Worm (Caenorhabditis elegans) whole organism, L2 larva: ENCODE data around the gene ddr-2.

Experiments
- R02D3.7 ChIP-seq: fragments of 150-350 bp; optimal IDR thresholded peaks from 2 replicates; lab custom pipeline; 2014; ENCODE audit warnings: missing biosample characterization, missing genetic modification characterization
- Y55F3AM.14 ChIP-seq: fragments of 200-800 bp; sonication (Bioruptor generic); optimal IDR thresholded peaks from 2 replicates; lab custom pipeline; 2018; ENCODE audit warnings: mild to moderate bottlenecking, missing genetic modification characterization, missing compliant biosample characterization
- blmp-1 ChIP-seq: sonication (generic microtip); optimal IDR thresholded peaks from 2 replicates; lab custom pipeline; 2017; ENCODE audit warnings: missing genetic modification characterization, mild to moderate bottlenecking, missing compliant biosample characterization, antibody characterized with exemption, moderate library complexity; ENCODE audit not compliant: insufficient read depth
- ceh-16 ChIP-seq: fragments of 150-350 bp; optimal IDR thresholded peaks from 2 replicates; lab custom pipeline; 2014; ENCODE audit warnings: missing biosample characterization, missing genetic modification characterization
- ceh-82 ChIP-seq: fragments of 150-350 bp; optimal IDR thresholded peaks from 2 replicates; lab custom pipeline; 2014; ENCODE audit warnings: missing biosample characterization, missing genetic modification characterization
- crh-2 ChIP-seq: sonication (generic microtip); optimal IDR thresholded peaks from 2 replicates; lab custom pipeline; 2017; ENCODE audit warnings: missing biosample characterization, missing genetic modification characterization
- elt-3 ChIP-seq: sonication (generic microtip); optimal IDR thresholded peaks from 2 replicates; lab custom pipeline; 2017; ENCODE audit warnings: missing biosample characterization, missing genetic modification characterization
- fos-1 ChIP-seq: fragments of 150-350 bp; optimal IDR thresholded peaks from 2 replicates; lab custom pipeline; 2014; ENCODE audit warnings: missing biosample characterization, missing genetic modification characterization
- lin-11 ChIP-seq: fragments of 150-350 bp; sonication (generic microtip); optimal IDR thresholded peaks from 2 replicates; lab custom pipeline; 2014; ENCODE audit warnings: missing biosample characterization, missing genetic modification characterization, inconsistent platforms, mixed read lengths
- lin-13 ChIP-seq: fragments of 150-350 bp; optimal IDR thresholded peaks from 2 replicates; lab custom pipeline; 2014; ENCODE audit warnings: missing biosample characterization, missing genetic modification reagents, missing genetic modification characterization
- lsy-2 ChIP-seq, 2 experiments: fragments of 150-350 bp in 1 of 2; sonication (generic microtip) in 1 of 2; optimal IDR thresholded peaks; 2 replicates each; lab custom pipeline; 2014 to 2017; ENCODE audit warnings: missing biosample characterization in 2 of 2, missing genetic modification characterization in 2 of 2
- mab-5 ChIP-seq: fragments of 150-350 bp; optimal IDR thresholded peaks from 2 replicates; lab custom pipeline; 2014; ENCODE audit warnings: missing biosample characterization, missing genetic modification characterization
- mdl-1 ChIP-seq, 2 experiments: fragments of 150-350 bp in 1 of 2; sonication (generic microtip) in 1 of 2; optimal IDR thresholded peaks; 2 replicates each; lab custom pipeline; 2017; ENCODE audit warnings: missing biosample characterization in 2 of 2, missing genetic modification characterization in 2 of 2
- nhr-10 ChIP-seq: sonication (generic microtip); optimal IDR thresholded peaks from 2 replicates; lab custom pipeline; 2017; ENCODE audit warnings: missing biosample characterization, missing genetic modification characterization
- nhr-12 ChIP-seq: fragments of 150-350 bp; optimal IDR thresholded peaks from 2 replicates; lab custom pipeline; 2014; ENCODE audit warnings: missing biosample characterization, missing genetic modification characterization
- nhr-21 ChIP-seq: fragments of 150-350 bp; optimal IDR thresholded peaks from 2 replicates; lab custom pipeline; 2014; ENCODE audit warnings: missing biosample characterization, missing genetic modification characterization
- nhr-23 ChIP-seq: fragments of 150-350 bp; optimal IDR thresholded peaks from 2 replicates; lab custom pipeline; 2014; ENCODE audit warnings: missing biosample characterization, missing genetic modification reagents, missing genetic modification characterization
- nhr-237 ChIP-seq: fragments of 150-350 bp; optimal IDR thresholded peaks from 2 replicates; lab custom pipeline; 2014; ENCODE audit warnings: missing biosample characterization, missing genetic modification characterization
- nhr-6 ChIP-seq: fragments of 150-350 bp; optimal IDR thresholded peaks from 2 replicates; lab custom pipeline; 2014; ENCODE audit warnings: missing biosample characterization, missing genetic modification characterization
- nhr-77 ChIP-seq: fragments of 150-350 bp; optimal IDR thresholded peaks from 2 replicates; lab custom pipeline; 2014; ENCODE audit warnings: missing biosample characterization, missing genetic modification characterization
- peb-1 ChIP-seq: fragments of 150-350 bp; optimal IDR thresholded peaks from 2 replicates; lab custom pipeline; 2014; ENCODE audit warnings: missing biosample characterization, missing genetic modification characterization
- sem-4 ChIP-seq: fragments of 150-350 bp; optimal IDR thresholded peaks from 2 replicates; lab custom pipeline; 2014; ENCODE audit warnings: missing biosample characterization, missing genetic modification reagents, missing genetic modification characterization
- skn-1 ChIP-seq: sonication (generic microtip); optimal IDR thresholded peaks from 2 replicates; lab custom pipeline; 2017; ENCODE audit warnings: missing biosample characterization, missing genetic modification characterization
- sma-9 ChIP-seq, 2 experiments: fragments of 150-350 bp in 1 of 2; sonication (generic microtip) in 1 of 2; optimal IDR thresholded peaks; 2 replicates each; lab custom pipeline; 2014 to 2016; ENCODE audit warnings: missing genetic modification characterization in 2 of 2, mild to moderate bottlenecking in 1 of 2, missing biosample characterization in 1 of 2, missing compliant biosample characterization in 1 of 2, missing genetic modification reagents in 1 of 2, moderate library complexity in 1 of 2
- snpc-4 ChIP-seq: fragments of 150-350 bp; optimal IDR thresholded peaks from 2 replicates; lab custom pipeline; 2014; ENCODE audit warnings: missing biosample characterization, missing genetic modification characterization
- unc-55 ChIP-seq: fragments of 150-350 bp; sonication (generic microtip); optimal IDR thresholded peaks from 3 replicates; lab custom pipeline; 2014; ENCODE audit warnings: missing biosample characterization, missing genetic modification reagents, missing genetic modification characterization
- unc-62 ChIP-seq: fragments of 150-350 bp; optimal IDR thresholded peaks from 2 replicates; lab custom pipeline; 2014; ENCODE audit warnings: missing biosample characterization, missing genetic modification reagents, missing genetic modification characterization
- zag-1 ChIP-seq: fragments of 150-350 bp; optimal IDR thresholded peaks from 2 replicates; lab custom pipeline; 2014; ENCODE audit warnings: missing biosample characterization, missing genetic modification characterization
- ztf-1 ChIP-seq: fragments of 200-800 bp; sonication (Bioruptor generic); conservative IDR thresholded peaks from 2 replicates; pipeline ENCODE4 v1.3.6; 2022; ENCODE audit warnings: missing genetic modification characterization, missing compliant biosample characterization
- ztf-11 ChIP-seq: sonication (generic microtip); optimal IDR thresholded peaks from 2 replicates; lab custom pipeline; 2017; ENCODE audit warnings: missing biosample characterization, missing genetic modification characterization
- ztf-4 ChIP-seq: fragments of 150-350 bp; optimal IDR thresholded peaks from 2 replicates; lab custom pipeline; 2014; ENCODE audit warnings: missing biosample characterization, missing genetic modification characterization

Gene ddr-2

ce11 chrX:3306594-3307296 lies 8.4 kb upstream of the ddr-2 start:
- TF ChIP-seq sma-9 (GFP tag; optimal IDR thresholded peaks at IDR 0.05; lab: Kevin White, UChicago) (peak; percentile 30), sma-9 (tag; optimal IDR thresholded peaks at IDR 0.05; lab: Kevin White, UChicago) (no peak), ztf-1 (no peak), fos-1 (tag; lab: Kevin White, UChicago) (peak; percentile 75)

DNA sequence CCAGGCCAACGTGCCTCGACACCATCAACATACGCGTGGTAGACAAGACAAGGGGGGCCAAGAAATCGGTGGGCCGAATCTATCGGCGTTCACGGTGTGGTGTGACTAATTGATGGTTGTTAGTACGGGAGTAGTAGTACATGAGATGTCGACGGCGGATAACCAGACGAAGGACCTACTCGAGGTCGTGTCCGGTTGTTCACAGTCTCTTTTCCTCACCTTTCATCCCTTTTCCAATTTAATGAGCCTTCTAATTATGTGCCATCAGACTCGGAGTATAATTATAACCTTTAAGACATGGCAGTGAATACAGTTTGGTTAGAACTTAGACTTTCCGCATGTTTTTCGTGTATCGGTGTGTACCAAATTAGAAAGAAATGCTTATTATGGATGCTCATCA lies 4.4 kb upstream of the ddr-2 start:
- TF ChIP-seq nhr-12 (tag; lab: Kevin White, UChicago): no peak
- no peak for TF ChIP-seq lsy-2 (tag; optimal IDR thresholded peaks at IDR 0.05; lab: Kevin White, UChicago)
- TF ChIP-seq ceh-82 (tag; lab: Kevin White, UChicago): no peak
- no peak for TF ChIP-seq sma-9 (GFP tag; optimal IDR thresholded peaks at IDR 0.05; lab: Kevin White, UChicago)
- no peak for TF ChIP-seq sma-9 (tag; optimal IDR thresholded peaks at IDR 0.05; lab: Kevin White, UChicago)
- no peak for TF ChIP-seq snpc-4 (tag; lab: Kevin White, UChicago)
- TF ChIP-seq unc-62: no peak
- no peak for TF ChIP-seq fos-1 (tag; lab: Kevin White, UChicago)
- TF ChIP-seq elt-3: no peak

- TF ChIP-seq nhr-12 (tag; lab: Kevin White, UChicago) (no peak), nhr-21 (no peak), nhr-10 (no peak)
- TF ChIP-seq, all 48 proteins: peak for 0
Measured at ce11 chrX:3313939-3314338, 1.2 kb upstream of the ddr-2 start.

DNA sequence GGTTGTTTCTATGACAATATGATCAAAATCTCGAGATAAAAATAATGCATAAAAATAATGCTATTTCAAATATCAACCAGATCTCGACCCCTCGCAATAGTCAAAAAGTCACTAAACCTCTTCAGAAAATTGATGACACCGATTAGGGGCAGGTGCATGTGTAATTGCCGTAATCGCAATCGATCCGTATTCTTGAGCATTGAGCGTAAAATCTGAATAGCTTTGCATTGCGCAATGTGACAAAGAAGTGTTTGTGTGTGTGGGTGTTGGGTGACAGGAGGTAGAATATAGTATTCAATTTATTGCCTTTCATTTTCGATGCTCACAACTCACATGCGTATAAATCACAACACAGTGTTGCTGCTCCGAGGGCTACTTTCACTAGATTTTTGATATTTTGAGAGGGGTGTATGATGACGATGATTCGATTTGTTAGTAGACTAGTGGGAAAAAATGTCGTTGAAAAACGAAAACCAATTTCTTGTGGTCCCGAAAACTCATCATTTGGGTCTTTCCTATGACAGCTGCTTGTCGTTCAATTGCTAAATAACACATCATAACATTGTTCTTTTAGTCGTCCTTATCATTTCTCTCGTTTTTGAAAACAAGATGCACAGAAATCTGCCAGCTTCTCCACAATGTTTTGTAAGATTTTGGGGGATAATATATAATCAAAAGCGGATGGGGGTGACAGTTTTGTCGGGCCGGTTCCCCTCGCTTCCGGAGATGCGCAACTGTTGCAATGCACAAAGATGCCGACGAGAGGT lies 960 bp downstream of the ddr-2 start:
- TF ChIP-seq lsy-2 (tag; optimal IDR thresholded peaks at IDR 0.05; lab: Kevin White, UChicago): no peak
- TF ChIP-seq ztf-11: no peak

ce11 chrX:3316830-3317229 lies 1.7 kb downstream of the ddr-2 start:
- TF ChIP-seq Y55F3AM.14 (GFP tag; lab: Kevin White, UChicago) (no peak), R02D3.7 (tag; lab: Kevin White, UChicago) (no peak), fos-1 (tag; lab: Kevin White, UChicago) (no peak), ceh-16 (tag; lab: Kevin White, UChicago) (no peak), nhr-77 (tag; lab: Kevin White, UChicago) (no peak), blmp-1 (tag; lab: Kevin White, UChicago) (no peak), unc-62 (no peak), sem-4 (tag; lab: Kevin White, UChicago) (no peak), crh-2 (no peak), mab-5 (tag; lab: Kevin White, UChicago) (no peak), ztf-11 (no peak), ztf-1 (no peak), elt-3 (no peak), skn-1 (no peak), nhr-6 (tag; lab: Kevin White, UChicago) (no peak), lin-13 (GFP tag; lab: Kevin White, UChicago) (no peak), lin-11 (no peak), ztf-4 (tag; lab: Kevin White, UChicago) (no peak), mdl-1 (tag; optimal IDR thresholded peaks at IDR 0.05; lab: Kevin White, UChicago) (no peak)

ce11 chrX:3326175-3326574 lies 11.1 kb downstream of the ddr-2 start, which contains the start of gene F11D5.6:
Gene F11D5.6, minus strand, starts transcription at chrX:3326275.
- TF ChIP-seq unc-55 (GFP tag; lab: Kevin White, UChicago) (no peak), snpc-4 (tag; lab: Kevin White, UChicago) (no peak), crh-2 (no peak), nhr-6 (tag; lab: Kevin White, UChicago) (no peak), nhr-237 (tag; lab: Kevin White, UChicago) (no peak), nhr-23 (tag; lab: Kevin White, UChicago) (no peak), zag-1 (no peak), lin-13 (GFP tag; lab: Kevin White, UChicago) (no peak), peb-1 (tag; lab: Kevin White, UChicago) (no peak)
